Worm (Caenorhabditis elegans) whole organism, mixed stage, embryonic: ENCODE data around the gene ZK896.1.

Experiments used
- elt-3 ChIP-seq: fragments of 150-350 bp; optimal IDR thresholded peaks from 2 replicates; lab custom pipeline; 2014; ENCODE audit warnings: missing biosample characterization, missing genetic modification characterization
- lin-32 ChIP-seq: fragments of 200-800 bp; sonication (Bioruptor generic); optimal IDR thresholded peaks from 2 replicates; lab custom pipeline; 2018; ENCODE audit warnings: mild to moderate bottlenecking, missing genetic modification characterization, missing compliant biosample characterization
- nhr-76 ChIP-seq: sonication (generic microtip); optimal IDR thresholded peaks from 2 replicates; lab custom pipeline; 2017; ENCODE audit warnings: missing biosample characterization, missing genetic modification characterization
- pha-4 ChIP-seq: fragments of 150-350 bp; optimal IDR thresholded peaks from 2 replicates; lab custom pipeline; 2018; ENCODE audit warnings: missing biosample characterization, missing genetic modification reagents, missing genetic modification characterization
- ztf-11 ChIP-seq: fragments of 150-350 bp; optimal IDR thresholded peaks from 2 replicates; lab custom pipeline; 2014; ENCODE audit warnings: missing biosample characterization, missing genetic modification characterization

DNA sequence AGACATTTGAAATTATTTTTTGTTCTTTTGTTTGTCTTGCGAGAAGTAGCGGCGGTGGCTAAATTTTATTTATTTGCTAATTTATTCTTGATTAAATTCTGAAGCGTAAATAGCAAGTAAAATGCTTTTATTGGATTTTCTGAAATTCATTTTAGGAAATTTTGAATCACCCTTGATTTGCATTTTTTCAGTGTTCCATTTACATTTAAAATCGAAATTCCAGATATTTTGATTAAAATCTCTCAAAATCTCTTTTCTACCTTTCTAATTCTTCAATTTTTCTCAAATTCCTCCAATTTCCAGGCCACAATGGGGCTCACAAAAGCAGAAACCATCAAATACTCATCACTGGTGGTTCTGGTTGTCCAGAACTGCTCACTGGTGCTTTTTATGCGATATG lies 19.9 kb downstream of the ZK896.1 start, which contains the start of gene nstp-5:
- TF ChIP-seq elt-3 (tag; lab: Kevin White, UChicago): no peak
- no peak for TF ChIP-seq ztf-11
- no peak for TF ChIP-seq nhr-76 (tag; lab: Kevin White, UChicago)
- TF ChIP-seq lin-32: no peak
- no peak for TF ChIP-seq pha-4 (tag; lab: Kevin White, UChicago)
